Worm (Caenorhabditis elegans): Measurements from ENCODE around the gene egl-17.

DNA sequence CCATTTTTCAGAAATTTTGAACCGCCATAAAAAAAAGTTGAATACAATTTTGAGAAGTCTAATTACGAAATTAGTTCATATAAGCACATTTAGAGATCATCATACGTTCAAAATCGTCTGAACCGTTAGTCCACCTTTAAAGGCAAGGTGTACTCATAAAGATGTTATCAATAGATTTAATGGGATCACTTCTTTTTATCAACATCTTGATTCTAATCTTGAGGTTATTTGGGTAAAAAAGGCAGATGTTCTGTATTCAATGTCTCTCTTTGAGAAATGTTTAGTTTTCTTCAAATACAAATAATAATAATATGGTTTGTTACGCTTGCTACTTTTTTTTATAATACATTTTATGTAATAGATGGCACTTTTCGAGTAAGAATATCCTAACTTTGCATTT is 30.2 kb upstream of the egl-17 start:
- no peak for TF ChIP-seq F57C9.4 (tag; optimal IDR thresholded peaks at IDR 0.05)
- no peak for TF ChIP-seq sea-2 (GFP tag; IDR thresholded peaks at IDR 0.05)
- no peak for TF ChIP-seq F55B11.4 (tag; optimal IDR thresholded peaks at IDR 0.05; ENCODE audit: borderline replicate concordance, insufficient read depth)
- TF ChIP-seq pha-4 (tag; optimal IDR thresholded peaks at IDR 0.05): no peak
- no peak for TF ChIP-seq sptf-2 (GFP tag; optimal IDR thresholded peaks at IDR 0.05)
- no peak for TF ChIP-seq Y95B8A.8 (GFP tag; IDR thresholded peaks at IDR 0.05)
- TF ChIP-seq lin-26 (GFP tag; IDR thresholded peaks at IDR 0.05): no peak
- no peak for TF ChIP-seq F39B2.1 (GFP tag; IDR thresholded peaks at IDR 0.05)
- TF ChIP-seq egl-18 (GFP tag; IDR thresholded peaks at IDR 0.05): no peak
- TF ChIP-seq C06A6.2 (GFP tag; conservative IDR thresholded peaks at IDR 0.05): no peak
- no peak for TF ChIP-seq lir-1 (GFP tag; conservative IDR thresholded peaks at IDR 0.05)
- no peak for TF ChIP-seq F49E8.2 (tag; optimal IDR thresholded peaks at IDR 0.05; ENCODE audit: insufficient read depth)

All from whole organism, young adult.